Fruit fly (Drosophila melanogaster) whole organism, embryonic: Measurements from ENCODE around the gene CG8641.
A peak's percentile ranks its signal among the peaks of the same experiment; 100 is the strongest.

Experiments
- B-H2 ChIP-seq: fragments of 200-800 bp; sonication (Bioruptor generic); optimal IDR thresholded peaks from 2 replicates; lab custom pipeline; 2018; ENCODE audit warnings: missing biosample characterization, mild to moderate bottlenecking, missing genetic modification characterization
- CG10366 ChIP-seq: fragments of 200-800 bp; sonication (Bioruptor generic); IDR thresholded peaks from 2 replicates; pipeline ENCODE4 v1.3.6; 2022; ENCODE audit warnings: missing biosample characterization, missing genetic modification characterization
- CG10959 ChIP-seq: fragments of 200-800 bp; sonication (Bioruptor generic); IDR thresholded peaks from 2 replicates; pipeline ENCODE4 v1.3.6; 2022; ENCODE audit warnings: missing biosample characterization, missing genetic modification characterization
- CG11504 ChIP-seq: fragments of 200-800 bp; sonication (Bioruptor generic); optimal IDR thresholded peaks from 3 replicates; lab custom pipeline; 2019; ENCODE audit warnings: missing biosample characterization, mild to moderate bottlenecking, missing genetic modification characterization, moderate library complexity
- CG13624 ChIP-seq: fragments of 200-800 bp; sonication (Bioruptor generic); optimal IDR thresholded peaks from 2 replicates; lab custom pipeline; 2016; ENCODE audit warnings: missing biosample characterization, missing genetic modification characterization
- CG16779 ChIP-seq: fragments of 200-800 bp; sonication (Bioruptor generic); IDR thresholded peaks from 2 replicates; pipeline ENCODE4 v1.3.6; 2022; ENCODE audit warnings: missing biosample characterization, missing genetic modification characterization
- CG2120 ChIP-seq: fragments of 200-800 bp; sonication (Bioruptor generic); optimal IDR thresholded peaks from 3 replicates; lab custom pipeline; 2016; ENCODE audit warnings: missing biosample characterization, missing genetic modification characterization
- CG2199 ChIP-seq: fragments of 200-800 bp; sonication (Bioruptor generic); IDR thresholded peaks from 3 replicates; pipeline ENCODE4 v1.3.6; 2022; ENCODE audit warnings: missing biosample characterization, missing genetic modification characterization
- CG2875 ChIP-seq: fragments of 200-800 bp; sonication (Bioruptor generic); optimal IDR thresholded peaks from 2 replicates; lab custom pipeline; 2017; ENCODE audit warnings: missing biosample characterization, mild to moderate bottlenecking, missing genetic modification characterization, missing genetic modification reagents
- CG31224 ChIP-seq: fragments of 200-800 bp; sonication (Bioruptor generic); IDR thresholded peaks from 2 replicates; pipeline ENCODE4 v1.3.6; 2022; ENCODE audit warnings: missing biosample characterization, missing genetic modification characterization
- CG3726 ChIP-seq: fragments of 200-800 bp; sonication (Bioruptor generic); IDR thresholded peaks from 3 replicates; pipeline ENCODE4, ENCODE4 v1.3.6; 2022; ENCODE audit warnings: missing biosample characterization, missing genetic modification characterization
- CG4730 ChIP-seq: fragments of 200-800 bp; sonication (Bioruptor generic); IDR thresholded peaks from 2 replicates; pipeline ENCODE4 v1.3.6; 2022; ENCODE audit warnings: missing biosample characterization, missing genetic modification characterization
- CG5245 ChIP-seq: fragments of 200-800 bp; sonication (Bioruptor generic); optimal IDR thresholded peaks from 3 replicates; lab custom pipeline; 2016; ENCODE audit warnings: missing biosample characterization, missing genetic modification characterization
- CG5953 ChIP-seq: fragments of 200-800 bp; sonication (Bioruptor generic); IDR thresholded peaks from 2 replicates; pipeline ENCODE4 v1.3.6; 2022; ENCODE audit warnings: missing biosample characterization, missing genetic modification characterization
- CG6765 ChIP-seq: fragments of 200-800 bp; sonication (Bioruptor generic); optimal IDR thresholded peaks from 3 replicates; lab custom pipeline; 2017; ENCODE audit warnings: missing biosample characterization, mild to moderate bottlenecking, missing genetic modification characterization
- CG6791 ChIP-seq: fragments of 200-800 bp; sonication (Bioruptor generic); IDR thresholded peaks from 3 replicates; pipeline ENCODE4 v1.3.6; 2022; ENCODE audit warnings: missing biosample characterization, missing genetic modification characterization; ENCODE audit not compliant: partially characterized antibody
- CG7987 ChIP-seq: fragments of 200-800 bp; sonication (Bioruptor generic); optimal IDR thresholded peaks from 2 replicates; lab custom pipeline; 2018; ENCODE audit warnings: missing biosample characterization, mild to moderate bottlenecking, missing genetic modification characterization, moderate library complexity
- CTCF ChIP-seq: fragments of 200-800 bp; sonication (Bioruptor generic); optimal IDR thresholded peaks from 2 replicates; lab custom pipeline; 2017; ENCODE audit warnings: missing biosample characterization, mild to moderate bottlenecking, missing genetic modification characterization, moderate library complexity
- D ChIP-seq, 2 experiments: fragments of 200-800 bp in 1 of 2; fragments of >200 bp in 1 of 2; sonication (Bioruptor generic) in 1 of 2; optimal IDR thresholded peaks; 2 replicates in 1 of 2; 3 replicates in 1 of 2; lab custom pipeline; 2017; ENCODE audit warnings: mild to moderate bottlenecking in 1 of 2, missing biosample characterization in 1 of 2, missing genetic modification characterization in 1 of 2, missing genetic modification reagents in 1 of 2
- Deaf1 ChIP-seq: fragments of 200-800 bp; optimal IDR thresholded peaks from 3 replicates; lab custom pipeline; 2019; ENCODE audit warnings: missing biosample characterization, mild to moderate bottlenecking, missing genetic modification characterization, moderate library complexity
- Drgx ChIP-seq: fragments of 200-800 bp; sonication (Bioruptor generic); IDR thresholded peaks from 2 replicates; pipeline ENCODE4 v1.3.6; 2022; ENCODE audit warnings: missing biosample characterization, missing genetic modification characterization
- Ets65A ChIP-seq: fragments of 200-800 bp; sonication (Bioruptor generic); peaks from one replicate; lab custom pipeline; 2016; ENCODE audit warnings: missing biosample characterization, missing genetic modification characterization
- H15 ChIP-seq: fragments of 200-800 bp; sonication (Bioruptor generic); IDR thresholded peaks from 3 replicates; pipeline ENCODE4 v1.3.6; 2022; ENCODE audit warnings: missing biosample characterization, missing genetic modification characterization
- HLH4C ChIP-seq: fragments of 200-800 bp; sonication (Bioruptor generic); IDR thresholded peaks from 3 replicates; pipeline ENCODE4 v1.3.6; 2022; ENCODE audit warnings: missing biosample characterization, missing genetic modification characterization; ENCODE audit not compliant: partially characterized antibody
- HLH54F ChIP-seq: fragments of 200-800 bp; sonication (Bioruptor generic); optimal IDR thresholded peaks from 3 replicates; lab custom pipeline; 2016; ENCODE audit warnings: missing biosample characterization, missing genetic modification characterization
- Med ChIP-seq: fragments of 200-800 bp; sonication (Bioruptor generic); peaks from one replicate; lab custom pipeline; 2016; ENCODE audit warnings: missing biosample characterization, missing genetic modification characterization, mild to moderate bottlenecking, inconsistent platforms, moderate library complexity
- NfI ChIP-seq: fragments of 200-800 bp; sonication (Bioruptor generic); optimal IDR thresholded peaks from 3 replicates; lab custom pipeline; 2018; ENCODE audit warnings: missing biosample characterization, mild to moderate bottlenecking, missing genetic modification characterization, moderate library complexity
- ara ChIP-seq: fragments of 200-800 bp; sonication (Bioruptor generic); IDR thresholded peaks from 2 replicates; pipeline ENCODE4 v1.3.6; 2022; ENCODE audit warnings: missing biosample characterization, missing genetic modification characterization
- ash1 ChIP-seq: fragments of 200-800 bp; sonication (Bioruptor generic); optimal IDR thresholded peaks from 2 replicates; lab custom pipeline; 2018; ENCODE audit warnings: missing biosample characterization, mild to moderate bottlenecking, missing genetic modification characterization
- bbx ChIP-seq: fragments of 200-800 bp; sonication (Bioruptor generic); IDR thresholded peaks from 2 replicates; pipeline ENCODE4 v1.3.6; 2022; ENCODE audit warnings: missing biosample characterization, missing genetic modification characterization; ENCODE audit not compliant: partially characterized antibody
- chif ChIP-seq, 2 experiments: fragments of 200-800 bp; sonication (Bioruptor generic); optimal IDR thresholded peaks; 3 replicates each; lab custom pipeline; 2016; ENCODE audit warnings: missing biosample characterization in 2 of 2, missing genetic modification characterization in 2 of 2
- chm ChIP-seq: fragments of 200-800 bp; sonication (Bioruptor generic); IDR thresholded peaks from 2 replicates; pipeline ENCODE4 v1.3.6; 2022; ENCODE audit warnings: missing biosample characterization, missing genetic modification characterization
- ci ChIP-seq: fragments of 200-800 bp; sonication (Bioruptor generic); IDR thresholded peaks from 3 replicates; pipeline ENCODE4 v1.3.6; 2022; ENCODE audit warnings: missing biosample characterization, missing genetic modification characterization
- da ChIP-seq: fragments of 200-800 bp; sonication (Bioruptor generic); optimal IDR thresholded peaks from 2 replicates; lab custom pipeline; 2016; ENCODE audit warnings: missing biosample characterization, missing genetic modification characterization
- dysf ChIP-seq: fragments of 200-800 bp; sonication (Bioruptor generic); IDR thresholded peaks from 3 replicates; pipeline ENCODE4 v1.3.6; 2022; ENCODE audit warnings: missing biosample characterization, missing genetic modification characterization
- fd3F ChIP-seq: fragments of 200-800 bp; sonication (Bioruptor generic); optimal IDR thresholded peaks from 2 replicates; lab custom pipeline; 2018; ENCODE audit warnings: missing biosample characterization, mild to moderate bottlenecking, missing genetic modification characterization, moderate library complexity
- gem ChIP-seq: fragments of 200-800 bp; sonication (Bioruptor generic); optimal IDR thresholded peaks from 2 replicates; lab custom pipeline; 2019; ENCODE audit warnings: missing biosample characterization, mild to moderate bottlenecking, missing genetic modification characterization, moderate library complexity
- her ChIP-seq: fragments of 200-800 bp; sonication (Bioruptor generic); optimal IDR thresholded peaks from 2 replicates; lab custom pipeline; 2016; ENCODE audit warnings: missing biosample characterization, missing genetic modification characterization
- lab ChIP-seq: fragments of 200-800 bp; sonication (Bioruptor generic); optimal IDR thresholded peaks from 3 replicates; lab custom pipeline; 2017; ENCODE audit warnings: missing biosample characterization, missing genetic modification characterization, mild to moderate bottlenecking, moderate library complexity, missing genetic modification reagents
- mam ChIP-seq: fragments of 200-800 bp; sonication (Bioruptor generic); optimal IDR thresholded peaks from 3 replicates; lab custom pipeline; 2016; ENCODE audit warnings: missing biosample characterization, missing genetic modification characterization
- nom ChIP-seq: fragments of 200-800 bp; sonication (Bioruptor generic); optimal IDR thresholded peaks from 2 replicates; lab custom pipeline; 2017; ENCODE audit warnings: missing biosample characterization, missing genetic modification characterization, mild to moderate bottlenecking, moderate library complexity, missing genetic modification reagents
- pum ChIP-seq: fragments of 200-800 bp; sonication (Bioruptor generic); optimal IDR thresholded peaks from 2 replicates; lab custom pipeline; 2016; ENCODE audit warnings: missing biosample characterization, missing genetic modification characterization
- row ChIP-seq: fragments of 200-800 bp; sonication (Bioruptor generic); IDR thresholded peaks from 3 replicates; pipeline ENCODE4 v1.3.6; 2022; ENCODE audit warnings: missing biosample characterization, missing genetic modification characterization
- sens ChIP-seq: fragments of 200-800 bp; sonication (Bioruptor generic); peaks from one replicate; lab custom pipeline; 2016; ENCODE audit warnings: missing biosample characterization, missing genetic modification characterization
- sens-2 ChIP-seq: fragments of 200-800 bp; sonication (Bioruptor generic); IDR thresholded peaks from 2 replicates; pipeline ENCODE4 v1.3.6; 2022; ENCODE audit warnings: missing biosample characterization, missing genetic modification characterization
- seq ChIP-seq: fragments of 200-800 bp; sonication (Bioruptor generic); IDR thresholded peaks from 2 replicates; pipeline ENCODE4 v1.3.6; 2022; ENCODE audit warnings: missing biosample characterization, missing genetic modification characterization
- slbo ChIP-seq: fragments of 200-800 bp; sonication (Bioruptor generic); IDR thresholded peaks from 2 replicates; pipeline ENCODE4 v1.3.6; 2022; ENCODE audit warnings: missing biosample characterization, missing genetic modification characterization
- sob ChIP-seq: fragments of 200-800 bp; sonication (Bioruptor generic); IDR thresholded peaks from 2 replicates; pipeline ENCODE4 v1.3.6; 2022; ENCODE audit warnings: missing biosample characterization, missing genetic modification characterization
- tna ChIP-seq: fragments of 200-800 bp; sonication (Bioruptor generic); IDR thresholded peaks from 2 replicates; pipeline ENCODE4 v1.3.6; 2022; ENCODE audit warnings: missing biosample characterization, missing genetic modification characterization; ENCODE audit not compliant: partially characterized antibody
- vvl ChIP-seq: fragments of 200-800 bp; sonication (Bioruptor generic); IDR thresholded peaks from 2 replicates; pipeline ENCODE4 v1.3.6; 2022; ENCODE audit warnings: missing biosample characterization, missing genetic modification characterization

CG8641 gene

dm6 chr3L:7096530-7096929 lies 19.3 kb upstream of the CG8641 start:
- no peak for TF ChIP-seq NfI (GFP tag; lab: Kevin White, UChicago)
- peak; percentile 8 for TF ChIP-seq mam (GFP tag; lab: Kevin White, UChicago)
- TF ChIP-seq CG2199 (GFP tag; lab: Robert Waterston, UW) = no peak
- no peak for TF ChIP-seq sens-2 (GFP tag; lab: Robert Waterston, UW)
- TF ChIP-seq Med (GFP tag; lab: Kevin White, UChicago) = peak; percentile 15
- TF ChIP-seq D (optimal IDR thresholded peaks at IDR 0.05; lab: Kevin White, UChicago) = no peak
- TF ChIP-seq D (GFP tag; optimal IDR thresholded peaks at IDR 0.05; lab: Kevin White, UChicago) = no peak
- peak; percentile 81 for TF ChIP-seq sens (GFP tag; lab: Kevin White, UChicago)
- TF ChIP-seq Drgx = peak; percentile 73
- no peak for TF ChIP-seq ash1
- TF ChIP-seq CG11504 (tag; lab: Kevin White, UChicago) = peak; percentile 9
- no peak for TF ChIP-seq CG6765 (GFP tag; lab: Kevin White, UChicago)
- peak; percentile 1 for TF ChIP-seq Ets65A
- no peak for TF ChIP-seq B-H2 (GFP tag; lab: Kevin White, UChicago)
- TF ChIP-seq slbo (GFP tag; lab: Robert Waterston, UW) = 0 out of 2 replicates have a peak, but pooled peaks have one; percentile 11
- peak; percentile 5 for TF ChIP-seq CG2120 (GFP tag; lab: Kevin White, UChicago)
- peak; percentile 4 for TF ChIP-seq gem
- no peak for TF ChIP-seq H15 (GFP tag; lab: Robert Waterston, UW)
- TF ChIP-seq row (GFP tag; lab: Robert Waterston, UW) = 0 out of 3 replicates have a peak, but pooled peaks have one; percentile 13

dm6 chr3L:7094548-7095072 lies 17.3 kb upstream of the CG8641 start, which contains the start of gene form3:
TSS of gene form3 (plus strand) at chr3L:7094818.
- TF ChIP-seq CG7987 (no peak), Deaf1 (tag; lab: Kevin White, UChicago) (peak; percentile 61), vvl (GFP tag; lab: Robert Waterston, UW) (peak; percentile 47), CG5245 (GFP tag; lab: Kevin White, UChicago) (no peak), CG10366 (peak; percentile 24; the same call in 1 of the 2 replicates), CG10959 (GFP tag; lab: Robert Waterston, UW) (no peak), CG31224 (GFP tag; lab: Robert Waterston, UW) (no peak), dysf (GFP tag; lab: Robert Waterston, UW) (0 out of 3 replicates have a peak, but pooled peaks have one; percentile 33), da (GFP tag; lab: Kevin White, UChicago) (no peak), seq (GFP tag; lab: Robert Waterston, UW) (no peak), chm (GFP tag; lab: Robert Waterston, UW) (peak; percentile 50; the same call in 1 of the 2 replicates), Ets65A (no peak), pum (no peak), CG2875 (GFP tag; lab: Kevin White, UChicago) (no peak), ci (GFP tag; lab: Robert Waterston, UW) (peak; percentile 45; the same call in 1 of the 3 replicates), sob (GFP tag; lab: Robert Waterston, UW) (peak; percentile 24; the same call in 1 of the 2 replicates), HLH4C (GFP tag; lab: Robert Waterston, UW) (no peak), chif (GFP tag; optimal IDR thresholded peaks at IDR 0.05; lab: Kevin White, UChicago) (no peak), CG13624 (GFP tag; lab: Kevin White, UChicago) (no peak), bbx (GFP tag; lab: Robert Waterston, UW) (0 out of 2 replicates have a peak, but pooled peaks have one; percentile 52), fd3F (no peak), ara (GFP tag; lab: Robert Waterston, UW) (no peak), mam (GFP tag; lab: Kevin White, UChicago) (no peak), HLH54F (no peak), CG3726 (GFP tag; lab: Robert Waterston, UW) (no peak), nom (GFP tag; lab: Kevin White, UChicago) (peak; percentile 12), CG5953 (peak; percentile 18; the same call in 1 of the 2 replicates), CG4730 (GFP tag; lab: Robert Waterston, UW) (no peak), CG16779 (GFP tag; lab: Robert Waterston, UW) (no peak), tna (GFP tag; lab: Robert Waterston, UW) (peak; percentile 45; the same call in 1 of the 2 replicates), CTCF (GFP tag; lab: Kevin White, UChicago) (no peak), lab (no peak), CG6791 (0 out of 3 replicates have a peak, but pooled peaks have one; percentile 38), her (GFP tag; lab: Kevin White, UChicago) (no peak)
